Fruit fly (Drosophila melanogaster) S2 (cell line): Measurements from ENCODE around the gene Manf.

Experiments
- CG8478 ChIP-seq: fragments of >200 bp; optimal IDR thresholded peaks from 2 replicates; lab custom pipeline; 2018
- CTCF ChIP-seq, 2 experiments: fragments of >200 bp; optimal IDR thresholded peaks; 2 replicates each; lab custom pipeline; 2018

- TF ChIP-seq CG8478 (lab: Kevin White, UChicago) (no peak), CTCF (optimal IDR thresholded peaks at IDR 0.05; lab: Kevin White, UChicago) (no peak)
These were observed 39.1 kb upstream of the Manf start for dm6 chr3R:16310081-16310493.
